Fruit fly (Drosophila melanogaster) whole organism, embryonic: ENCODE data around the gene Cpr65Aw.

Experiments
- mld ChIP-seq: fragments of 200-800 bp; sonication (Bioruptor generic); IDR thresholded peaks from 3 replicates; pipeline ENCODE4 v1.3.6; 2022; ENCODE audit warnings: missing biosample characterization, missing genetic modification characterization; ENCODE audit not compliant: partially characterized antibody
- pzg ChIP-seq: fragments of 200-800 bp; sonication (Bioruptor generic); optimal IDR thresholded peaks from 3 replicates; lab custom pipeline; 2018; ENCODE audit warnings: missing biosample characterization, mild to moderate bottlenecking, missing genetic modification characterization, moderate library complexity
- sisA ChIP-seq: fragments of 200-800 bp; sonication (Bioruptor generic); IDR thresholded peaks from 2 replicates; pipeline ENCODE4 v1.3.6; 2022; ENCODE audit warnings: missing biosample characterization, missing genetic modification characterization

DNA sequence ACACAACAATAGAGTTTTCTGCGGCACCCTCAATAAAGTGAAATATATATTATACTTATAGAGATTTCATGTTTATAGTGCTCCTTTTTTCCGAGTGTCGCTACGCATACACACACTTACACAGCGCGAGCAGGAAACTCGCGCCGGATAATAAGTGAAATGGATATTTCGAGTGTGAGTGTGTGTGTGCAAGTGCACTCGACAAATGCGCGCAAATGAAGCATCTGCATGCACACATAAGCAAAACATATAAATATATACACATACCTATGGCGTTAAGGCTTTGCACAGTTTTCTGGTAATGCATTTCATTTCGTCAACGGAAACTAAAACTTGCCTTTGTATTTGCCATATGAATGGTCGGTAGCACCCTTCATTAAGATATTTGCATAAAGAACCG lies 26.7 kb downstream of the Cpr65Aw start:
- TF ChIP-seq pzg (GFP tag; lab: Kevin White, UChicago) (no peak), sisA (GFP tag; lab: Robert Waterston, UW) (no peak), mld (GFP tag; lab: Robert Waterston, UW) (no peak)
